Worm (Caenorhabditis elegans): ENCODE data around the gene csn-4.

csn-4 gene

ce11 chrIV:1086913-1087312 is at the start of gene csn-4:
csn-4 (minus strand) TSS chrIV:1087013.
- TF ChIP-seq unc-62 (GFP tag; optimal IDR thresholded peaks at IDR 0.05), result no peak

- no peak for TF ChIP-seq unc-62 (GFP tag; optimal IDR thresholded peaks at IDR 0.05)
Measured at ce11 chrIV:1127852-1128251, 41.0 kb upstream of the csn-4 start.

- TF ChIP-seq unc-62 (GFP tag; optimal IDR thresholded peaks at IDR 0.05), result no peak
Measured at ce11 chrIV:1126490-1126889, 39.7 kb upstream of the csn-4 start, which contains the start of gene perm-2. perm-2 (plus strand) TSS chrIV:1126790.

DNA sequence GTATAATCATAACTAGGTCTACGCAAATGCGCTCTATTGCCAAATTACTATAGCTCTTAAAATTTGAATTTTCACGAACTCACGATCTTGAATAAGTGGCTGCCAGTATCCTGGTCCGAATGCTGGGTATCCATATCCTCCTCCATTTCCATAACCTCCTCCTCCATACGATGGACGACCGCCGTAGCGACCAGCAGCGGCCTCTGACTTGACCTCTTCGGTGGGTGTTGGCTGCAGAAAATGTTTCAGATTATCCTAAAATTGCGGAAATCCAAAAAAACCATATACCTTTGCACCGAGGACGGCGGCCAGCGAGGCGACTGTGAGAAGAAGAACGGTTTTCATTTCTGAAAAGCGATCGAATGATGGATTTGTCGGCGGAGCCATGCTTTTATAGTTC is 37.9 kb upstream of the csn-4 start, which contains the start of gene perm-4:
TSS of gene perm-4 (minus strand) at position 367 of the 400 bp plus-strand sequence.
- TF ChIP-seq unc-62 (GFP tag; optimal IDR thresholded peaks at IDR 0.05), result no peak

- no peak for TF ChIP-seq unc-62 (GFP tag; optimal IDR thresholded peaks at IDR 0.05)
Measured at ce11 chrIV:1123357-1123756, 36.5 kb upstream of the csn-4 start.

DNA sequence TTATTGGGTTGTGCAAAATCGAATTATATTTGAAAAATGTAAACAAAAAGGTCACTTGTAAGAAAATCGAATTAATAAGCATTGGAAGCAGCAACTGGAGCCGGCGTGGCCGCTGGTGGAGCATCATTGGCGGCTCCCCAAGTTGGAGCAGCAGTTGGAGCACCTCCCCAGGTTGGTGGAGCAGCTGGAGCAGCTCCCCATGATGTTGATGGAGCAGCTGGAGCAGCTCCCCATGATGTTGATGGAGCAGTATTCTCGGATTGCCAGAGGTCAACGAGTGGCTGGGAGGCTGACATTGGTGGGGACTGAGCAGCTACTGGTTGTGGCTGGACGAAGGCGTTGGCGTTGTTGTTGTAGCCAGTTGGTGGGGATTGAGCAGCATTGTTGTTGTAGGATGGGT is 34.7 kb upstream of the csn-4 start:
- TF ChIP-seq unc-62 (GFP tag; optimal IDR thresholded peaks at IDR 0.05), result no peak

DNA sequence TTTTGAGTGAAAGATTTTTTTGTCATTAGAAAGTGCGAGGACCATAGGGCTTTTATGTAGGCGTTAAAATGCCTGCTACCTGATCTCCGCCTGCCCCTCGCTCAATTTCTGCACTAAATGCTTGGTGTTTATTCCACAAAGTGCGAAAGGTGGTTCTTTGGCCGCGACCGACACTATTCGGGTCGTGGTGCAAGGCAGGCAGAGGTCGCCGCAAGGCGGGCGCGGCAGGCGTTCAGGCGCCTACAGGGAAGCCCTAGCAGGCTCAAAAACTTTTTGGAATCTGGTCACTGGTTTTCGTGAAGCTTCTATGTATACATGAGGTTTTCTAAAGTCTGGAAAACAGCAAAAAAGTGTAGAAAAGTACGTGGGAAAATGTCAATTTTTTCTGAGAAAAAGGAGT is 34.1 kb upstream of the csn-4 start:
- no peak for TF ChIP-seq unc-62 (GFP tag; optimal IDR thresholded peaks at IDR 0.05)

- no peak for TF ChIP-seq unc-62 (GFP tag; optimal IDR thresholded peaks at IDR 0.05)
Measured at ce11 chrIV:1118566-1118965, 31.8 kb upstream of the csn-4 start, which contains the start of gene srx-13. srx-13 (minus strand) TSS chrIV:1118666.

DNA sequence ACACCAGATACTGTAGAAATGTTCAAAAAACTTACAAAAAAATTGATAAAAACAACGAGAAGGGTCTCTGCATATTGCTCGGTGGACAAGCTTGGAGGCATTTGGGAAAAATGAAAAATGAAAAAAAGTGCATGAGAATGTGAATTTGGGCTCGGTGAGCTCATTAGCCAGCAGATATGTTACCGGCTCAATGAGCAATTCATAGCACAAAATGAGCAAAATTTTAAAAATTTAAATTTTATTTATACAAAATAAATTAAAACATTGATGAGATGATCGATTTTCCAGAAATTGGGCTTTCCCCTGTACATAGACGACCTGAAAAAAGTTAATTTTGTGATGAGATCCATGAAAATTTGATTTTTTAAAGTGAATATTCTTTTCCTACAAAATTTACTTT is 26.8 kb upstream of the csn-4 start, which contains the start of gene srx-14:
TSS of gene srx-14 (minus strand) at position 101 of the 400 bp plus-strand sequence.
- TF ChIP-seq unc-62 (GFP tag; optimal IDR thresholded peaks at IDR 0.05), result no peak

ce11 chrIV:1110999-1111398 is 24.2 kb upstream of the csn-4 start:
- TF ChIP-seq unc-62 (GFP tag; optimal IDR thresholded peaks at IDR 0.05), result no peak

DNA sequence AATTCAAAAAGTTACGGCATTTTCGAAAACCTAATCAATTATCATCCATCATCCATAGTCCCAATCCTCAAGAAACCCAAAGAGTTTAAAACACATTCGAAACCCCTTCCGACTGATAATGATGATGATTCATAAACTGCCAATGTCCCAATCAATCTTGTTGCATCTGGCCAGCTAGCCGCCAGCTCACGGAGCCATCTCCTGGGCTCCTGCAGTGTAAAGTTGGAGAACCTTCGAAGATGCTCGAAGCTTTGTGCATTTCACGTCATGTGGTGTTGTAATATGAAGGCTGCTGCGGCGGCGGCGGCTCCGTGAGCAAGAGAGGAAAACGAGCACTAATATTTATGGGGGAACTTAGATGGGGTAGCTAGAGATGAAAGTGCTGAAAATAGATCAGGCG is 21.2 kb upstream of the csn-4 start:
- no peak for TF ChIP-seq unc-62 (GFP tag; optimal IDR thresholded peaks at IDR 0.05)

DNA sequence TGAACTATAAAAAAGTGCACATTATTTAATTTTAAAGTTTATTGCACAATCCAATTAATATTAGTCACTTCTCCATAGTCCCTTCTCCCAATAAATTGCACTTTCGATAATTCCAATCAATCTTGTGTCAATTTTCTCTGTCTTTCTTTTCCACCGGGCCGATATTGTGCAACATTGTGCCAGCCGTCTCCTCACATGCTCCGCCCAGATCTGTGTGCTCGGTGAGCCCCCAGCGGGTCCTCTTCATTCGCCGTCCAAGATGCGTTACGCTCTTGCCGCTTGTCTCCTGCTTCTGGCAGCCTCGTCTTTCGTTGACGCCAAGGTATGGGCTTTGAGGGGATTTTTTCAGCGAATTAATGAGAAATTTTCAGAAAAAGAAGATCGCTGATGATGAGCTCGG is 20.4 kb upstream of the csn-4 start, which contains the start of gene ost-1:
TSS of gene ost-1 (plus strand) at position 207 of the 400 bp plus-strand sequence.
- no peak for TF ChIP-seq unc-62 (GFP tag; optimal IDR thresholded peaks at IDR 0.05)

- TF ChIP-seq unc-62 (GFP tag; optimal IDR thresholded peaks at IDR 0.05), result no peak
Measured at ce11 chrIV:1105999-1106398, 19.2 kb upstream of the csn-4 start.

DNA sequence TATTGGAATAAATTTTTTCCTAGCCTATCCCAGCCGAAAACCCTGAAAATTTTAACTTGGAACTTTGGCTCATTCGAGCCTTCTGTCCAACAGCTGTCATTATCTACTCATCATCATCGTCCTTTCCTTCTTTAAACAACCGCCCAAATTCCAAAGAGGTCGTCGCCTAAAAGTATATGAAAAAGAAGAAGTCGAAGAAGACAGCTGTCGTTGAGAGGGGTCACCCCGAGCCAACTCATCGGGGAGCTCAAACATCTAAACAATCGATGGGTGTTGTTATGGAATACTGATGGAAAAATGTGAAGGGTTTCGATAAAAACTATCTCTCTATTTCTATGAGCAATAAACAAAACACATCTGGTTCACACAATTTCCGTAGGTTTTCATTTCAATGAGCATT is 18.3 kb upstream of the csn-4 start:
- no peak for TF ChIP-seq unc-62 (GFP tag; optimal IDR thresholded peaks at IDR 0.05)

DNA sequence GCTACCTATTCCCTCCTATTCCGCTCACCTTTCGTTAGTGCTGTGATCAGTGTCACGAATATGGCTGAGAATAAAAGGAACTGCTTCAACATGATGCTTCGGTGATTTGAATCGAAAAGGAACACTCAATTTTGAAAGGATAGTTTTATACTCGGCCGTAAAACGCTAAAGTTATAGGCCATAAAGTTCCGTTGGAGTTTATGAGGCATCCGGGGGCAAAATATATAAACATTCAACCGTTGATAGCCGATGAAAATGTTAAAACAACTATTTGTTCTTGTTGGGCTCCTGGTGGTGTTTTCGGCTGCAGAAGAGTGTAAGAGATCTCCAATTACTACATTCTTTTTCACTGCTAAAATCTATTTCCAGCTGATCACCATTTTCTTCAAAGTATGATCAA is 17.7 kb upstream of the csn-4 start, which contains the start of the genes C44B12.9 and C44B12.3:
TSS of gene C44B12.9 (minus strand) at position 101 of the 400 bp plus-strand sequence.
TSS of gene C44B12.3 (plus strand) at position 249 of the 400 bp plus-strand sequence.
- TF ChIP-seq unc-62 (GFP tag; optimal IDR thresholded peaks at IDR 0.05), result no peak

- no peak for TF ChIP-seq unc-62 (GFP tag; optimal IDR thresholded peaks at IDR 0.05)
Measured at ce11 chrIV:1097153-1097552, 10.3 kb upstream of the csn-4 start, which contains the start of gene cox-18. cox-18 (plus strand) TSS chrIV:1097453.

- TF ChIP-seq unc-62 (GFP tag; optimal IDR thresholded peaks at IDR 0.05), result no peak
Measured at ce11 chrIV:1096154-1096553, 9.3 kb upstream of the csn-4 start.

All from whole organism, dauer.